Fruit fly (Drosophila melanogaster) whole organism, embryonic: ENCODE measurements around the gene Dsp1.

Source experiments
- CG10209 ChIP-seq: fragments of 200-800 bp; sonication (Bioruptor generic); optimal IDR thresholded peaks from 3 replicates; lab custom pipeline; 2017; ENCODE audit warnings: missing biosample characterization, mild to moderate bottlenecking, missing genetic modification characterization, missing genetic modification reagents
- CG10979 ChIP-seq: fragments of 200-800 bp; sonication (Bioruptor generic); optimal IDR thresholded peaks from 2 replicates; lab custom pipeline; 2018; ENCODE audit warnings: missing biosample characterization, mild to moderate bottlenecking, missing genetic modification characterization, moderate library complexity
- CG11247 ChIP-seq: fragments of 200-800 bp; sonication (Bioruptor generic); IDR thresholded peaks from 2 replicates; pipeline ENCODE4 v1.3.6; 2022; ENCODE audit warnings: missing biosample characterization, missing genetic modification characterization
- CG1233 ChIP-seq: fragments of 200-800 bp; sonication (Bioruptor generic); optimal IDR thresholded peaks from 4 replicates; lab custom pipeline; 2018; ENCODE audit warnings: missing biosample characterization, mild to moderate bottlenecking, missing genetic modification characterization
- CG13296 ChIP-seq: fragments of 200-800 bp; sonication (Bioruptor generic); optimal IDR thresholded peaks from 3 replicates; lab custom pipeline; 2018; ENCODE audit warnings: missing biosample characterization, mild to moderate bottlenecking, missing genetic modification characterization
- CG14014 ChIP-seq: fragments of 200-800 bp; sonication (Bioruptor generic); IDR thresholded peaks from 2 replicates; pipeline ENCODE4 v1.3.6; 2022; ENCODE audit warnings: missing biosample characterization, missing genetic modification characterization
- CG1832 ChIP-seq: fragments of 200-800 bp; sonication (Bioruptor generic); optimal IDR thresholded peaks from 2 replicates; lab custom pipeline; 2017; ENCODE audit warnings: missing biosample characterization, mild to moderate bottlenecking, missing genetic modification characterization, inconsistent platforms
- CG30020 ChIP-seq: fragments of 200-800 bp; optimal IDR thresholded peaks from 2 replicates; lab custom pipeline; 2019; ENCODE audit warnings: missing biosample characterization, mild to moderate bottlenecking, missing genetic modification characterization, moderate library complexity
- CG3163 ChIP-seq: fragments of 200-800 bp; sonication (Bioruptor generic); optimal IDR thresholded peaks from 3 replicates; lab custom pipeline; 2016; ENCODE audit warnings: missing biosample characterization, missing genetic modification characterization
- CG32532 ChIP-seq: fragments of 200-800 bp; sonication (Bioruptor generic); IDR thresholded peaks from 2 replicates; pipeline ENCODE4 v1.3.6; 2022; ENCODE audit warnings: missing biosample characterization, missing genetic modification characterization
- CG34422 ChIP-seq: fragments of 200-800 bp; sonication (Bioruptor generic); IDR thresholded peaks from 3 replicates; pipeline ENCODE4 v1.3.6; 2022; ENCODE audit warnings: missing biosample characterization, missing genetic modification characterization
- CG3726 ChIP-seq: fragments of 200-800 bp; sonication (Bioruptor generic); IDR thresholded peaks from 3 replicates; pipeline ENCODE4, ENCODE4 v1.3.6; 2022; ENCODE audit warnings: missing biosample characterization, missing genetic modification characterization
- CG6683 ChIP-seq: fragments of 200-800 bp; sonication (Bioruptor generic); optimal IDR thresholded peaks from 2 replicates; lab custom pipeline; 2017; ENCODE audit warnings: missing biosample characterization, mild to moderate bottlenecking, missing genetic modification characterization, missing genetic modification reagents
- CG6791 ChIP-seq: fragments of 200-800 bp; sonication (Bioruptor generic); IDR thresholded peaks from 3 replicates; pipeline ENCODE4 v1.3.6; 2022; ENCODE audit warnings: missing biosample characterization, missing genetic modification characterization; ENCODE audit not compliant: partially characterized antibody
- CG8944 ChIP-seq: fragments of 200-800 bp; sonication (Bioruptor generic); optimal IDR thresholded peaks from 3 replicates; lab custom pipeline; 2016; ENCODE audit warnings: missing biosample characterization, missing genetic modification characterization
- Dp ChIP-seq: fragments of 200-800 bp; sonication (Bioruptor generic); optimal IDR thresholded peaks from 2 replicates; lab custom pipeline; 2018; ENCODE audit warnings: missing biosample characterization, mild to moderate bottlenecking, missing genetic modification characterization, moderate library complexity
- E2f1 ChIP-seq: fragments of 200-800 bp; sonication (Bioruptor generic); IDR thresholded peaks from 2 replicates; pipeline ENCODE4 v1.3.6; 2022; ENCODE audit warnings: missing biosample characterization, missing genetic modification characterization
- Eip74EF ChIP-seq, 2 experiments: fragments of 200-800 bp in 1 of 2; fragments of >200 bp in 1 of 2; sonication (Bioruptor generic) in 1 of 2; optimal IDR thresholded peaks; 2 replicates each; lab custom pipeline; 2017 to 2019; ENCODE audit warnings: missing biosample characterization in 2 of 2, missing genetic modification characterization in 2 of 2, mild to moderate bottlenecking in 1 of 2, moderate library complexity in 1 of 2
- HLH54F ChIP-seq: fragments of 200-800 bp; sonication (Bioruptor generic); optimal IDR thresholded peaks from 3 replicates; lab custom pipeline; 2016; ENCODE audit warnings: missing biosample characterization, missing genetic modification characterization
- Hmx ChIP-seq: fragments of 200-800 bp; sonication (Bioruptor generic); optimal IDR thresholded peaks from 2 replicates; lab custom pipeline; 2016; ENCODE audit warnings: missing biosample characterization, missing genetic modification characterization
- NC2β ChIP-seq: fragments of 200-800 bp; sonication (Bioruptor generic); optimal IDR thresholded peaks from 2 replicates; lab custom pipeline; 2016; ENCODE audit warnings: missing biosample characterization, missing genetic modification characterization
- NK7.1 ChIP-seq: fragments of 200-800 bp; sonication (Bioruptor generic); optimal IDR thresholded peaks from 3 replicates; lab custom pipeline; 2016; ENCODE audit warnings: missing biosample characterization, missing genetic modification characterization
- Oli ChIP-seq: fragments of 200-800 bp; sonication (Bioruptor generic); optimal IDR thresholded peaks from 2 replicates; lab custom pipeline; 2018; ENCODE audit warnings: missing biosample characterization, mild to moderate bottlenecking, missing genetic modification characterization, moderate library complexity
- Trl ChIP-seq, 3 experiments: fragments of >200 bp in 2 of 3; fragments of 200-800 bp in 1 of 3; sonication (Bioruptor generic) in 1 of 3; optimal IDR thresholded peaks; 2 replicates in 1 of 3; 3 replicates in 2 of 3; lab custom pipeline; 2016 to 2017; ENCODE audit warnings: missing biosample characterization in 1 of 3, missing genetic modification characterization in 1 of 3
- bcd ChIP-seq: fragments of 200-800 bp; sonication (Bioruptor generic); optimal IDR thresholded peaks from 2 replicates; lab custom pipeline; 2017; ENCODE audit warnings: missing biosample characterization, mild to moderate bottlenecking, missing genetic modification characterization
- corto ChIP-seq: fragments of 200-800 bp; sonication (Bioruptor generic); optimal IDR thresholded peaks from 2 replicates; lab custom pipeline; 2016; ENCODE audit warnings: missing biosample characterization, mild to moderate bottlenecking, missing genetic modification characterization, moderate library complexity
- dmrt99B ChIP-seq: fragments of 200-800 bp; sonication (Bioruptor generic); optimal IDR thresholded peaks from 2 replicates; lab custom pipeline; 2018; ENCODE audit warnings: missing biosample characterization, mild to moderate bottlenecking, missing genetic modification characterization, moderate library complexity
- dysf ChIP-seq: fragments of 200-800 bp; sonication (Bioruptor generic); IDR thresholded peaks from 3 replicates; pipeline ENCODE4 v1.3.6; 2022; ENCODE audit warnings: missing biosample characterization, missing genetic modification characterization
- ftz-f1 ChIP-seq: fragments of 200-800 bp; sonication (Bioruptor generic); optimal IDR thresholded peaks from 2 replicates; lab custom pipeline; 2016; ENCODE audit warnings: missing biosample characterization, missing genetic modification characterization
- gfzf ChIP-seq: fragments of 200-800 bp; sonication (Bioruptor generic); optimal IDR thresholded peaks from 2 replicates; lab custom pipeline; 2016; ENCODE audit warnings: missing biosample characterization, mild to moderate bottlenecking, missing genetic modification characterization, moderate library complexity
- insv ChIP-seq, 2 experiments: fragments of 200-800 bp; sonication (Bioruptor generic); optimal IDR thresholded peaks; 3 replicates each; lab custom pipeline; 2016 to 2018; ENCODE audit warnings: missing biosample characterization in 2 of 2, missing genetic modification characterization in 2 of 2
- kay ChIP-seq: fragments of 200-800 bp; sonication (Bioruptor generic); optimal IDR thresholded peaks from 2 replicates; lab custom pipeline; 2016; ENCODE audit warnings: missing biosample characterization, missing genetic modification characterization
- maf-S ChIP-seq: fragments of 200-800 bp; sonication (Bioruptor generic); optimal IDR thresholded peaks from 2 replicates; lab custom pipeline; 2016; ENCODE audit warnings: missing biosample characterization, missing genetic modification characterization
- nerfin-1 ChIP-seq: fragments of 200-800 bp; sonication (Bioruptor generic); optimal IDR thresholded peaks from 3 replicates; lab custom pipeline; 2019; ENCODE audit warnings: missing biosample characterization, mild to moderate bottlenecking, missing genetic modification characterization, moderate library complexity
- oc ChIP-seq: fragments of 200-800 bp; sonication (Bioruptor generic); optimal IDR thresholded peaks from 2 replicates; lab custom pipeline; 2018; ENCODE audit warnings: missing biosample characterization, mild to moderate bottlenecking, missing genetic modification characterization, moderate library complexity
- org-1 ChIP-seq: fragments of 200-800 bp; sonication (Bioruptor generic); optimal IDR thresholded peaks from 2 replicates; lab custom pipeline; 2017; ENCODE audit warnings: missing biosample characterization, missing genetic modification characterization
- otp ChIP-seq: fragments of 200-800 bp; sonication (Bioruptor generic); IDR thresholded peaks from 3 replicates; pipeline ENCODE4, ENCODE4 v1.3.6; 2022; ENCODE audit warnings: missing biosample characterization, missing genetic modification characterization
- prd ChIP-seq, 3 experiments: fragments of >200 bp in 2 of 3; fragments of 200-800 bp in 1 of 3; sonication (Bioruptor generic) in 1 of 3; optimal IDR thresholded peaks in 2 of 3; IDR thresholded peaks in 1 of 3; 2 replicates in 2 of 3; 3 replicates in 1 of 3; pipeline versions ENCODE4 v1.3.6 to Lab custom; 2017 to 2022; ENCODE audit warnings: missing biosample characterization in 1 of 3, missing genetic modification characterization in 1 of 3
- pum ChIP-seq: fragments of 200-800 bp; sonication (Bioruptor generic); optimal IDR thresholded peaks from 2 replicates; lab custom pipeline; 2016; ENCODE audit warnings: missing biosample characterization, missing genetic modification characterization
- rib ChIP-seq: fragments of 200-800 bp; sonication (Bioruptor generic); IDR thresholded peaks from 2 replicates; pipeline ENCODE4 v1.3.6; 2022; ENCODE audit warnings: missing biosample characterization, missing genetic modification characterization
- row ChIP-seq: fragments of 200-800 bp; sonication (Bioruptor generic); IDR thresholded peaks from 3 replicates; pipeline ENCODE4 v1.3.6; 2022; ENCODE audit warnings: missing biosample characterization, missing genetic modification characterization
- sc ChIP-seq, 3 experiments: fragments of >200 bp in 2 of 3; fragments of 200-800 bp in 1 of 3; sonication (Bioruptor generic) in 1 of 3; optimal IDR thresholded peaks; 2 replicates in 2 of 3; 3 replicates in 1 of 3; lab custom pipeline; 2017; ENCODE audit warnings: mild to moderate bottlenecking in 1 of 3, missing biosample characterization in 1 of 3, missing genetic modification characterization in 1 of 3, missing genetic modification reagents in 1 of 3
- sima ChIP-seq: fragments of 200-800 bp; sonication (Bioruptor generic); optimal IDR thresholded peaks from 2 replicates; lab custom pipeline; 2016; ENCODE audit warnings: missing biosample characterization, missing genetic modification characterization
- stc ChIP-seq: fragments of 200-800 bp; sonication (Bioruptor generic); IDR thresholded peaks from 2 replicates; pipeline ENCODE4 v1.3.6; 2022; ENCODE audit warnings: missing biosample characterization, missing genetic modification characterization
- trem ChIP-seq: fragments of 200-800 bp; optimal IDR thresholded peaks from 3 replicates; lab custom pipeline; 2019; ENCODE audit warnings: missing biosample characterization, mild to moderate bottlenecking, missing genetic modification characterization, moderate library complexity
- unpg ChIP-seq: fragments of 200-800 bp; sonication (Bioruptor generic); optimal IDR thresholded peaks from 3 replicates; lab custom pipeline; 2018; ENCODE audit warnings: missing biosample characterization, mild to moderate bottlenecking, missing genetic modification characterization, moderate library complexity
- zfh2 ChIP-seq: fragments of 200-800 bp; sonication (Bioruptor generic); optimal IDR thresholded peaks from 2 replicates; lab custom pipeline; 2016; ENCODE audit warnings: missing biosample characterization, missing genetic modification characterization

Gene Dsp1

dm6 chrX:16332615-16333288 is 660 bp upstream of the Dsp1 start (continued):
- TF ChIP-seq prd (optimal IDR thresholded peaks at IDR 0.05; lab: Kevin White, UChicago) (no peak), prd (GFP tag; IDR thresholded peaks at IDR 0.05; lab: Robert Waterston, UW) (peak; percentile 94), CG3726 (no peak; the same call in 2 of the 3 replicates), CG11247 (GFP tag; lab: Robert Waterston, UW) (peak; percentile 84), gfzf (GFP tag; lab: Kevin White, UChicago) (no peak), CG14014 (GFP tag; lab: Robert Waterston, UW) (peak; percentile 89), rib (GFP tag; lab: Robert Waterston, UW) (peak; percentile 87), Eip74EF (GFP tag; optimal IDR thresholded peaks at IDR 0.05; lab: Kevin White, UChicago) (peak in 1 of 2 experiments; percentile 98), ftz-f1 (GFP tag; lab: Kevin White, UChicago) (no peak), CG32532 (GFP tag; lab: Robert Waterston, UW) (peak; percentile 90), Dp (GFP tag; lab: Kevin White, UChicago) (peak; percentile 11), E2f1 (peak; percentile 90), CG6683 (GFP tag; lab: Kevin White, UChicago) (peak; percentile 90), CG3163 (GFP tag; lab: Kevin White, UChicago) (peak; percentile 98), row (GFP tag; lab: Robert Waterston, UW) (peak; percentile 95), sima (peak; percentile 93), pum (GFP tag; lab: Kevin White, UChicago) (peak; percentile 93), CG30020 (tag; lab: Kevin White, UChicago) (peak; percentile 90), Trl (optimal IDR thresholded peaks at IDR 0.05; lab: Kevin White, UChicago) (peak; percentile 71 to 84), Trl (GFP tag; optimal IDR thresholded peaks at IDR 0.05; lab: Kevin White, UChicago) (peak; percentile 95), NK7.1 (GFP tag; lab: Kevin White, UChicago) (peak; percentile 94), oc (peak; percentile 91), NC2β (peak; percentile 90), kay (GFP tag; lab: Kevin White, UChicago) (peak; percentile 90), CG1832 (GFP tag; lab: Kevin White, UChicago) (no peak), trem (tag; lab: Kevin White, UChicago) (peak; percentile 89), maf-S (GFP tag; lab: Kevin White, UChicago) (peak; percentile 92), org-1 (peak; percentile 97), nerfin-1 (tag; lab: Kevin White, UChicago) (peak; percentile 95), corto (GFP tag; lab: Kevin White, UChicago) (peak; percentile 53), insv (GFP tag; optimal IDR thresholded peaks at IDR 0.05; lab: Kevin White, UChicago) (peak; percentile 18 to 77), CG6791 (no peak), zfh2 (GFP tag; lab: Kevin White, UChicago) (peak; percentile 94), CG13296 (GFP tag; lab: Kevin White, UChicago) (peak; percentile 98), CG8944 (GFP tag; lab: Kevin White, UChicago) (peak; percentile 91), unpg (GFP tag; lab: Kevin White, UChicago) (peak; percentile 95), otp (GFP tag; lab: Robert Waterston, UW) (peak; percentile 89; the same call in 2 of the 3 replicates), dmrt99B (tag; lab: Kevin White, UChicago) (peak; percentile 98), CG10979 (peak; percentile 97), CG1233 (peak; percentile 97), bcd (GFP tag; lab: Kevin White, UChicago) (peak; percentile 96), Hmx (peak; percentile 88), CG10209 (peak; percentile 97), sc (optimal IDR thresholded peaks at IDR 0.05; lab: Kevin White, UChicago) (no peak), sc (GFP tag; optimal IDR thresholded peaks at IDR 0.05; lab: Kevin White, UChicago) (peak; percentile 92), dysf (GFP tag; lab: Robert Waterston, UW) (peak; percentile 96), stc (GFP tag; lab: Robert Waterston, UW) (peak; percentile 91), Oli (peak; percentile 98), CG34422 (GFP tag; lab: Robert Waterston, UW) (peak; percentile 91), HLH54F (GFP tag; lab: Kevin White, UChicago) (peak; percentile 96)
